Worm (Caenorhabditis elegans) whole organism, young adult: ENCODE measurements around the gene col-162.

Source experiments
- B0336.3 ChIP-seq: fragments of 200-800 bp; sonication (Bioruptor generic); IDR thresholded peaks from 2 replicates; pipeline ENCODE4 v1.3.6; 2022; ENCODE audit warnings: missing genetic modification characterization, missing compliant biosample characterization
- C06A6.2 ChIP-seq: fragments of 200-800 bp; sonication (Bioruptor generic); conservative IDR thresholded peaks from 2 replicates; pipeline ENCODE4 v1.3.6; 2022; ENCODE audit warnings: missing genetic modification characterization, missing compliant biosample characterization
- C17E4.6 ChIP-seq: fragments of 200-800 bp; sonication (Bioruptor generic); IDR thresholded peaks from 2 replicates; pipeline ENCODE4 v1.3.6; 2022; ENCODE audit warnings: missing genetic modification reagents, missing genetic modification characterization, missing compliant biosample characterization
- F10E7.11 ChIP-seq: sonication (generic microtip); optimal IDR thresholded peaks from 2 replicates; lab custom pipeline; 2017; ENCODE audit warnings: mild to moderate bottlenecking, missing genetic modification characterization, moderate library complexity, missing compliant biosample characterization
- F23B12.7 ChIP-seq: sonication (generic microtip); optimal IDR thresholded peaks from 2 replicates; lab custom pipeline; 2017; ENCODE audit warnings: missing genetic modification characterization, mild to moderate bottlenecking, missing compliant biosample characterization, antibody characterized with exemption, moderate library complexity; ENCODE audit not compliant: insufficient read depth
- F37B4.10 ChIP-seq: fragments of 200-800 bp; sonication (Bioruptor generic); IDR thresholded peaks from 2 replicates; pipeline ENCODE4 v1.3.6; 2022; ENCODE audit warnings: missing genetic modification characterization, missing compliant biosample characterization
- F49E8.2 ChIP-seq: sonication (generic microtip); optimal IDR thresholded peaks from 3 replicates; lab custom pipeline; 2017; ENCODE audit warnings: missing genetic modification characterization, mild to moderate bottlenecking, missing compliant biosample characterization, antibody characterized with exemption, moderate library complexity; ENCODE audit not compliant: insufficient read depth
- K11D2.4 ChIP-seq: fragments of 200-800 bp; sonication (Bioruptor generic); IDR thresholded peaks from 2 replicates; pipeline ENCODE4 v1.3.6; 2022; ENCODE audit warnings: missing genetic modification reagents, missing genetic modification characterization, missing compliant biosample characterization
- aptf-3 ChIP-seq: fragments of 200-800 bp; sonication (Bioruptor generic); IDR thresholded peaks from 2 replicates; pipeline ENCODE4 v1.3.6; 2022; ENCODE audit warnings: missing genetic modification characterization, missing compliant biosample characterization
- atf-7 ChIP-seq: sonication (generic microtip); optimal IDR thresholded peaks from 2 replicates; lab custom pipeline; 2017; ENCODE audit warnings: mild to moderate bottlenecking, missing genetic modification characterization, missing compliant biosample characterization
- attf-3 ChIP-seq: fragments of 200-800 bp; sonication (Bioruptor generic); conservative IDR thresholded peaks from 2 replicates; pipeline ENCODE4 v1.3.6; 2022; ENCODE audit warnings: missing genetic modification reagents, missing genetic modification characterization, missing compliant biosample characterization
- cebp-1 ChIP-seq, 2 experiments: fragments of 200-800 bp in 1 of 2; sonication (Bioruptor generic) in 1 of 2; sonication (generic microtip) in 1 of 2; IDR thresholded peaks in 1 of 2; optimal IDR thresholded peaks in 1 of 2; 2 replicates each; pipeline versions ENCODE4 v1.3.6 to Lab custom; 2017 to 2022; ENCODE audit warnings: missing compliant biosample characterization in 2 of 2, missing genetic modification characterization in 2 of 2, mild to moderate bottlenecking in 1 of 2, missing genetic modification reagents in 1 of 2, moderate library complexity in 1 of 2
- cebp-2 ChIP-seq: fragments of 200-800 bp; sonication (Bioruptor generic); IDR thresholded peaks from 2 replicates; pipeline ENCODE4 v1.3.6; 2022; ENCODE audit warnings: missing genetic modification characterization, missing compliant biosample characterization
- ceh-40 ChIP-seq: fragments of 200-800 bp; sonication (Bioruptor generic); IDR thresholded peaks from 2 replicates; pipeline ENCODE4 v1.3.6; 2022; ENCODE audit warnings: missing genetic modification characterization, missing compliant biosample characterization
- ceh-91 ChIP-seq: fragments of 200-800 bp; sonication (Bioruptor generic); IDR thresholded peaks from 2 replicates; pipeline ENCODE4 v1.3.6; 2022; ENCODE audit warnings: missing genetic modification reagents, missing genetic modification characterization, missing compliant biosample characterization
- chd-7 ChIP-seq: sonication (generic microtip); optimal IDR thresholded peaks from 2 replicates; lab custom pipeline; 2016; ENCODE audit warnings: mild to moderate bottlenecking, missing genetic modification characterization, moderate library complexity, missing compliant biosample characterization
- dox-1 ChIP-seq: fragments of 200-800 bp; sonication (Bioruptor generic); IDR thresholded peaks from 2 replicates; pipeline ENCODE4 v1.3.6; 2022; ENCODE audit warnings: missing genetic modification reagents, missing genetic modification characterization, missing compliant biosample characterization
- dpff-1 ChIP-seq: sonication (generic microtip); optimal IDR thresholded peaks from 2 replicates; lab custom pipeline; 2017; ENCODE audit warnings: mild to moderate bottlenecking, missing genetic modification characterization, missing compliant biosample characterization
- ekl-4 ChIP-seq: fragments of 200-800 bp; sonication (Bioruptor generic); IDR thresholded peaks from 2 replicates; pipeline ENCODE4 v1.3.6; 2022; ENCODE audit warnings: missing genetic modification reagents, missing genetic modification characterization, missing compliant biosample characterization
- hmg-1.2 ChIP-seq: fragments of 200-800 bp; sonication (Bioruptor generic); IDR thresholded peaks from 2 replicates; pipeline ENCODE4 v1.3.6; 2022; ENCODE audit warnings: missing genetic modification reagents, missing genetic modification characterization, missing compliant biosample characterization
- hrde-1 ChIP-seq: sonication (generic microtip); optimal IDR thresholded peaks from 2 replicates; lab custom pipeline; 2016; ENCODE audit warnings: missing genetic modification characterization, mild to moderate bottlenecking, missing compliant biosample characterization, moderate library complexity, missing genotype, missing genetic modification reagents, borderline replicate concordance
- hsf-1 ChIP-seq: fragments of 200-800 bp; sonication (Bioruptor generic); IDR thresholded peaks from 2 replicates; pipeline ENCODE4 v1.3.6; 2022; ENCODE audit warnings: missing genetic modification reagents, missing genetic modification characterization, missing compliant biosample characterization
- lir-1 ChIP-seq: fragments of 200-800 bp; sonication (Bioruptor generic); conservative IDR thresholded peaks from 2 replicates; pipeline ENCODE4 v1.3.6; 2022; ENCODE audit warnings: missing genetic modification reagents, missing genetic modification characterization, missing compliant biosample characterization
- lsl-1 ChIP-seq: fragments of 200-800 bp; sonication (Bioruptor generic); optimal IDR thresholded peaks from 2 replicates; lab custom pipeline; 2018; ENCODE audit warnings: mild to moderate bottlenecking, missing genetic modification characterization, moderate library complexity, missing compliant biosample characterization
- madf-10 ChIP-seq: sonication (generic microtip); optimal IDR thresholded peaks from 2 replicates; lab custom pipeline; 2016; ENCODE audit warnings: mild to moderate bottlenecking, missing genetic modification characterization, missing compliant biosample characterization
- madf-3 ChIP-seq: fragments of 200-800 bp; sonication (Bioruptor generic); IDR thresholded peaks from 2 replicates; pipeline ENCODE4 v1.3.6; 2022; ENCODE audit warnings: missing genetic modification reagents, missing genetic modification characterization, missing compliant biosample characterization
- madf-6 ChIP-seq: fragments of 200-800 bp; sonication (Bioruptor generic); IDR thresholded peaks from 2 replicates; pipeline ENCODE4 v1.3.6; 2022; ENCODE audit warnings: missing genetic modification reagents, missing genetic modification characterization, missing compliant biosample characterization
- madf-8 ChIP-seq: fragments of 200-800 bp; sonication (Bioruptor generic); conservative IDR thresholded peaks from 2 replicates; pipeline ENCODE4 v1.3.6; 2022; ENCODE audit warnings: missing genetic modification reagents, missing genetic modification characterization, missing compliant biosample characterization
- nhr-80 ChIP-seq: sonication (generic microtip); optimal IDR thresholded peaks from 2 replicates; lab custom pipeline; 2016; ENCODE audit warnings: missing genetic modification characterization, missing compliant biosample characterization
- repo-1 ChIP-seq: sonication (generic microtip); optimal IDR thresholded peaks from 2 replicates; lab custom pipeline; 2017; ENCODE audit warnings: mild to moderate bottlenecking, missing genetic modification characterization, missing compliant biosample characterization
- snpc-1.3 ChIP-seq: sonication (generic microtip); optimal IDR thresholded peaks from 2 replicates; lab custom pipeline; 2017; ENCODE audit warnings: missing genetic modification characterization, mild to moderate bottlenecking, missing compliant biosample characterization, antibody characterized with exemption, moderate library complexity, missing genotype, missing genetic modification reagents; ENCODE audit not compliant: insufficient read depth
- somi-1 ChIP-seq: fragments of 200-800 bp; sonication (Bioruptor generic); optimal IDR thresholded peaks from 2 replicates; lab custom pipeline; 2018; ENCODE audit warnings: mild to moderate bottlenecking, missing genetic modification characterization, missing compliant biosample characterization
- tbx-9 ChIP-seq: sonication (generic microtip); optimal IDR thresholded peaks from 2 replicates; lab custom pipeline; 2016; ENCODE audit warnings: borderline replicate concordance, missing genetic modification characterization, inconsistent platforms, missing compliant biosample characterization
- ztf-18 ChIP-seq: sonication (generic microtip); optimal IDR thresholded peaks from 2 replicates; lab custom pipeline; 2016; ENCODE audit warnings: missing genotype, mild to moderate bottlenecking, missing genetic modification characterization, missing compliant biosample characterization
- ztf-6 ChIP-seq: fragments of 200-800 bp; sonication (Bioruptor generic); IDR thresholded peaks from 2 replicates; pipeline ENCODE4 v1.3.6; 2022; ENCODE audit warnings: missing genetic modification reagents, missing genetic modification characterization, missing compliant biosample characterization

Gene col-162

ce11 chrV:13402524-13402923 lies 39.2 kb upstream of the col-162 start:
- TF ChIP-seq F23B12.7 (tag; lab: Kevin White, UChicago) (no peak), aptf-3 (no peak), somi-1 (peak; percentile 24), F10E7.11 (tag; lab: Kevin White, UChicago) (no peak)

ce11 chrV:13406032-13406431 lies 35.7 kb upstream of the col-162 start, which contains the start of gene cutl-1:
Gene cutl-1, minus strand, starts transcription at chrV:13406114.
- peak; percentile 60 for TF ChIP-seq madf-8 (GFP tag; lab: Robert Waterston, UW)
- TF ChIP-seq ekl-4 (GFP tag; lab: Robert Waterston, UW): no peak
- TF ChIP-seq lir-1 (GFP tag; lab: Robert Waterston, UW): no peak
- TF ChIP-seq ceh-40: no peak
- peak; percentile 73 for TF ChIP-seq madf-6 (GFP tag; lab: Robert Waterston, UW)
- TF ChIP-seq attf-3 (GFP tag; lab: Robert Waterston, UW): peak; percentile 89
- TF ChIP-seq lsl-1 (GFP tag; lab: Kevin White, UChicago): peak; percentile 49
- TF ChIP-seq, all 124 proteins: peak for 4

ce11 chrV:13406511-13406910 lies 35.2 kb upstream of the col-162 start, which contains the start of gene F53F1.2:
Gene F53F1.2, plus strand, starts transcription at chrV:13406816.
- TF ChIP-seq C06A6.2 (GFP tag; lab: Robert Waterston, UW): no peak
- no peak for TF ChIP-seq dpff-1 (tag; lab: Kevin White, UChicago)
- no peak for TF ChIP-seq tbx-9 (tag; lab: Kevin White, UChicago)
- no peak for TF ChIP-seq ztf-18 (tag; lab: Kevin White, UChicago)
- no peak for TF ChIP-seq chd-7
- no peak for TF ChIP-seq F49E8.2 (tag; lab: Kevin White, UChicago)
- TF ChIP-seq cebp-2: no peak
- TF ChIP-seq C17E4.6 (GFP tag; lab: Robert Waterston, UW): no peak
- no peak for TF ChIP-seq ceh-91 (GFP tag; lab: Robert Waterston, UW)

- peak; percentile 57; the same call in 1 of the 2 replicates for TF ChIP-seq cebp-1 (GFP tag; IDR thresholded peaks at IDR 0.05; lab: Robert Waterston, UW)
- TF ChIP-seq cebp-1 (tag; optimal IDR thresholded peaks at IDR 0.05; lab: Kevin White, UChicago): peak; percentile 67
- no peak for TF ChIP-seq ztf-18 (tag; lab: Kevin White, UChicago)
- no peak for TF ChIP-seq B0336.3 (GFP tag; lab: Robert Waterston, UW)
- TF ChIP-seq aptf-3: no peak
- TF ChIP-seq F37B4.10 (GFP tag; lab: Robert Waterston, UW): no peak
- no peak for TF ChIP-seq madf-10 (tag; lab: Kevin White, UChicago)
- TF ChIP-seq K11D2.4: no peak
- TF ChIP-seq hsf-1: no peak
- no peak for TF ChIP-seq ztf-6
- 0 out of 2 replicates have a peak, but pooled peaks have one; percentile 20 for TF ChIP-seq madf-3 (GFP tag; lab: Robert Waterston, UW)
- TF ChIP-seq repo-1 (tag; lab: Kevin White, UChicago): no peak
- TF ChIP-seq snpc-1.3 (tag; lab: Kevin White, UChicago): no peak
- no peak for TF ChIP-seq hmg-1.2
- no peak for TF ChIP-seq hrde-1 (tag; lab: Kevin White, UChicago)
- TF ChIP-seq atf-7 (tag; lab: Kevin White, UChicago): peak; percentile 21
- 0 out of 2 replicates have a peak, but pooled peaks have one; percentile 27 for TF ChIP-seq dox-1 (GFP tag; lab: Robert Waterston, UW)
- TF ChIP-seq tbx-9 (tag; lab: Kevin White, UChicago): no peak
- 0 out of 2 replicates have a peak, but pooled peaks have one; percentile 18 for TF ChIP-seq attf-3 (GFP tag; lab: Robert Waterston, UW)
- TF ChIP-seq nhr-80 (tag; lab: Kevin White, UChicago): peak; percentile 55
Measured at ce11 chrV:13407913-13408312, 33.8 kb upstream of the col-162 start, which contains the start of gene F53F1.3. Gene F53F1.3, plus strand, starts transcription at chrV:13408242.
